Worm (Caenorhabditis elegans) whole organism, L1 larva: Measurements from ENCODE around the gene H03G16.5.

Experiments used
- C34B4.2 ChIP-seq: sonication (generic microtip); optimal IDR thresholded peaks from 2 replicates; lab custom pipeline; 2017; ENCODE audit warnings: mild to moderate bottlenecking, missing genetic modification characterization, missing compliant biosample characterization
- Y116A8C.19 ChIP-seq: sonication (generic microtip); optimal IDR thresholded peaks from 2 replicates; lab custom pipeline; 2016; ENCODE audit warnings: missing compliant biosample characterization, missing genetic modification characterization, borderline replicate concordance
- aha-1 ChIP-seq: fragments of 150-350 bp; optimal IDR thresholded peaks from 2 replicates; lab custom pipeline; 2014; ENCODE audit warnings: missing biosample characterization, missing genetic modification characterization
- aly-2 ChIP-seq: fragments of 150-350 bp; optimal IDR thresholded peaks from 2 replicates; lab custom pipeline; 2014; ENCODE audit warnings: missing biosample characterization, missing genetic modification characterization
- ama-1 ChIP-seq: fragments of 150-350 bp; optimal IDR thresholded peaks from 2 replicates; lab custom pipeline; 2014
- blmp-1 ChIP-seq: fragments of 150-350 bp; optimal IDR thresholded peaks from 2 replicates; lab custom pipeline; 2014; ENCODE audit warnings: missing biosample characterization, missing genetic modification characterization
- ceh-63 ChIP-seq: fragments of 200-800 bp; sonication (Bioruptor generic); optimal IDR thresholded peaks from 2 replicates; lab custom pipeline; 2018; ENCODE audit warnings: mild to moderate bottlenecking, missing genetic modification characterization, missing compliant biosample characterization
- ceh-8 ChIP-seq: fragments of 200-800 bp; sonication (Bioruptor generic); optimal IDR thresholded peaks from 2 replicates; lab custom pipeline; 2018; ENCODE audit warnings: mild to moderate bottlenecking, missing genetic modification characterization, moderate library complexity, missing compliant biosample characterization
- ceh-88 ChIP-seq: fragments of 200-800 bp; sonication (Bioruptor generic); IDR thresholded peaks from 2 replicates; pipeline ENCODE4 v1.3.6; 2022; ENCODE audit warnings: missing genetic modification characterization, missing compliant biosample characterization
- ceh-90 ChIP-seq: sonication (generic microtip); optimal IDR thresholded peaks from 2 replicates; lab custom pipeline; 2016; ENCODE audit warnings: missing genetic modification characterization, missing compliant biosample characterization
- ces-1 ChIP-seq: fragments of 150-350 bp; optimal IDR thresholded peaks from 2 replicates; lab custom pipeline; 2014; ENCODE audit warnings: missing biosample characterization, missing genetic modification reagents, missing genetic modification characterization
- dpl-1 ChIP-seq, 3 experiments: fragments of 150-350 bp in 2 of 3; sonication (generic microtip) in 1 of 3; optimal IDR thresholded peaks; 2 replicates each; lab custom pipeline; 2014 to 2017; ENCODE audit warnings: missing biosample characterization in 3 of 3, missing genetic modification characterization in 3 of 3, missing genetic modification reagents in 3 of 3
- dsc-1 ChIP-seq: sonication (generic microtip); optimal IDR thresholded peaks from 2 replicates; lab custom pipeline; 2016; ENCODE audit warnings: mild to moderate bottlenecking, missing genetic modification characterization, missing compliant biosample characterization
- efl-1 ChIP-seq, 4 experiments: fragments of 150-350 bp; optimal IDR thresholded peaks in 3 of 4; peaks in 1 of 4; 1 replicate in 1 of 4; 2 replicates in 3 of 4; lab custom pipeline; 2014; ENCODE audit warnings: missing biosample characterization in 2 of 4, missing genetic modification characterization in 2 of 4, missing genetic modification reagents in 2 of 4
- efl-3 ChIP-seq: fragments of 200-800 bp; sonication (Bioruptor generic); optimal IDR thresholded peaks from 2 replicates; lab custom pipeline; 2018; ENCODE audit warnings: mild to moderate bottlenecking, missing genetic modification characterization, missing compliant biosample characterization
- egl-27 ChIP-seq, 2 experiments: fragments of 150-350 bp in 1 of 2; sonication (generic microtip); optimal IDR thresholded peaks; 3 replicates each; lab custom pipeline; 2017 to 2018; ENCODE audit warnings: missing biosample characterization in 2 of 2, missing genetic modification characterization in 2 of 2, missing genetic modification reagents in 2 of 2
- elt-2 ChIP-seq: sonication (generic microtip); optimal IDR thresholded peaks from 2 replicates; lab custom pipeline; 2016; ENCODE audit warnings: missing genetic modification characterization, mild to moderate bottlenecking, inconsistent platforms, missing compliant biosample characterization, missing genetic modification reagents
- elt-3 ChIP-seq, 6 experiments: fragments of 150-350 bp in 1 of 6; sonication (generic microtip); optimal IDR thresholded peaks; 2 replicates each; lab custom pipeline; 2017 to 2018; ENCODE audit warnings: missing biosample characterization in 6 of 6, missing genetic modification characterization in 6 of 6, inconsistent platforms in 1 of 6
- fkh-8 ChIP-seq: sonication (generic microtip); optimal IDR thresholded peaks from 2 replicates; lab custom pipeline; 2016; ENCODE audit warnings: mild to moderate bottlenecking, missing genetic modification characterization, missing compliant biosample characterization
- hlh-4 ChIP-seq: sonication (generic microtip); optimal IDR thresholded peaks from 2 replicates; lab custom pipeline; 2016; ENCODE audit warnings: mild to moderate bottlenecking, missing genetic modification characterization, missing compliant biosample characterization
- isw-1 ChIP-seq: fragments of 200-800 bp; sonication (Bioruptor generic); IDR thresholded peaks from 2 replicates; pipeline ENCODE4 v1.3.6; 2022; ENCODE audit warnings: missing genetic modification characterization, missing compliant biosample characterization
- lin-13 ChIP-seq: fragments of 150-350 bp; optimal IDR thresholded peaks from 2 replicates; lab custom pipeline; 2014; ENCODE audit warnings: missing biosample characterization, missing genetic modification reagents, missing genetic modification characterization
- lin-14 ChIP-seq: fragments of 200-800 bp; sonication (Bioruptor generic); optimal IDR thresholded peaks from 2 replicates; lab custom pipeline; 2018; ENCODE audit warnings: mild to moderate bottlenecking, missing genetic modification characterization, moderate library complexity, missing compliant biosample characterization
- lin-39 ChIP-seq: fragments of 150-350 bp; optimal IDR thresholded peaks from 2 replicates; lab custom pipeline; 2014; ENCODE audit warnings: missing biosample characterization, missing genetic modification reagents, missing genetic modification characterization
- lir-3 ChIP-seq: sonication (generic microtip); optimal IDR thresholded peaks from 2 replicates; lab custom pipeline; 2016; ENCODE audit warnings: mild to moderate bottlenecking, missing genetic modification characterization, moderate library complexity, missing compliant biosample characterization; ENCODE audit not compliant: poor library complexity
- mab-9 ChIP-seq: fragments of 200-800 bp; sonication (Bioruptor generic); IDR thresholded peaks from 2 replicates; pipeline ENCODE4 v1.3.6; 2022; ENCODE audit warnings: missing genetic modification reagents, missing genetic modification characterization, missing compliant biosample characterization
- mef-2 ChIP-seq: fragments of 150-350 bp; optimal IDR thresholded peaks from 2 replicates; lab custom pipeline; 2014; ENCODE audit warnings: missing biosample characterization, missing genetic modification characterization
- nhr-11 ChIP-seq: fragments of 150-350 bp; optimal IDR thresholded peaks from 2 replicates; lab custom pipeline; 2014; ENCODE audit warnings: missing biosample characterization, missing genetic modification characterization
- nhr-12 ChIP-seq: sonication (generic microtip); optimal IDR thresholded peaks from 2 replicates; lab custom pipeline; 2017; ENCODE audit warnings: missing biosample characterization, missing genetic modification characterization
- nhr-19 ChIP-seq: fragments of 200-800 bp; sonication (Bioruptor generic); conservative IDR thresholded peaks from 2 replicates; pipeline ENCODE4 v1.3.6; 2022; ENCODE audit warnings: missing genetic modification characterization, missing compliant biosample characterization
- nhr-20 ChIP-seq: sonication (generic microtip); optimal IDR thresholded peaks from 2 replicates; lab custom pipeline; 2016; ENCODE audit warnings: mild to moderate bottlenecking, missing genetic modification characterization, missing compliant biosample characterization
- nhr-237 ChIP-seq: fragments of 150-350 bp; optimal IDR thresholded peaks from 2 replicates; lab custom pipeline; 2014; ENCODE audit warnings: missing biosample characterization, missing genetic modification characterization
- nhr-28 ChIP-seq: fragments of 150-350 bp; optimal IDR thresholded peaks from 2 replicates; lab custom pipeline; 2014; ENCODE audit warnings: missing biosample characterization, missing genetic modification characterization
- nhr-47 ChIP-seq: sonication (generic microtip); optimal IDR thresholded peaks from 2 replicates; lab custom pipeline; 2016; ENCODE audit warnings: mild to moderate bottlenecking, missing genetic modification characterization, moderate library complexity, missing compliant biosample characterization
- nhr-76 ChIP-seq: sonication (generic microtip); optimal IDR thresholded peaks from 2 replicates; lab custom pipeline; 2017; ENCODE audit warnings: missing biosample characterization, missing genetic modification characterization
- nhr-77 ChIP-seq: fragments of 150-350 bp; optimal IDR thresholded peaks from 2 replicates; lab custom pipeline; 2014; ENCODE audit warnings: missing biosample characterization, missing genetic modification characterization
- nhr-84 ChIP-seq: sonication (generic microtip); optimal IDR thresholded peaks from 2 replicates; lab custom pipeline; 2017; ENCODE audit warnings: missing biosample characterization, missing genetic modification characterization
- nhr-90 ChIP-seq: sonication (generic microtip); optimal IDR thresholded peaks from 2 replicates; lab custom pipeline; 2016; ENCODE audit warnings: mild to moderate bottlenecking, missing genetic modification characterization, missing compliant biosample characterization; ENCODE audit not compliant: poor library complexity
- pax-3 ChIP-seq: fragments of 200-800 bp; sonication (Bioruptor generic); optimal IDR thresholded peaks from 2 replicates; lab custom pipeline; 2018; ENCODE audit warnings: mild to moderate bottlenecking, missing genetic modification characterization, moderate library complexity, missing compliant biosample characterization
- skn-1 ChIP-seq: fragments of 150-350 bp; optimal IDR thresholded peaks from 2 replicates; lab custom pipeline; 2014; ENCODE audit warnings: missing biosample characterization, missing genetic modification characterization
- snu-23 ChIP-seq: sonication (generic microtip); optimal IDR thresholded peaks from 2 replicates; lab custom pipeline; 2016; ENCODE audit warnings: missing genetic modification characterization, missing compliant biosample characterization
- sptf-1 ChIP-seq: fragments of 150-350 bp; optimal IDR thresholded peaks from 2 replicates; lab custom pipeline; 2014; ENCODE audit warnings: missing biosample characterization, missing genetic modification characterization
- sup-37 ChIP-seq: fragments of 200-800 bp; sonication (Bioruptor generic); optimal IDR thresholded peaks from 2 replicates; lab custom pipeline; 2018; ENCODE audit warnings: mild to moderate bottlenecking, missing genetic modification characterization, missing compliant biosample characterization
- swsn-7 ChIP-seq: sonication (generic microtip); optimal IDR thresholded peaks from 2 replicates; lab custom pipeline; 2016; ENCODE audit warnings: missing genetic modification characterization, missing compliant biosample characterization
- unc-130 ChIP-seq: fragments of 150-350 bp; optimal IDR thresholded peaks from 2 replicates; lab custom pipeline; 2017; ENCODE audit warnings: missing biosample characterization, missing genetic modification characterization, inconsistent platforms
- unc-30 ChIP-seq: sonication (generic microtip); optimal IDR thresholded peaks from 2 replicates; lab custom pipeline; 2017; ENCODE audit warnings: missing biosample characterization, missing genetic modification characterization
- unc-62 ChIP-seq: fragments of 150-350 bp; optimal IDR thresholded peaks from 2 replicates; lab custom pipeline; 2014; ENCODE audit warnings: missing biosample characterization, missing genetic modification reagents, missing genetic modification characterization
- unc-98 ChIP-seq: fragments of 200-800 bp; sonication (Bioruptor generic); IDR thresholded peaks from 2 replicates; pipeline ENCODE4 v1.3.6; 2022; ENCODE audit warnings: missing genetic modification characterization, missing compliant biosample characterization
- xbp-1 ChIP-seq: sonication (generic microtip); optimal IDR thresholded peaks from 2 replicates; lab custom pipeline; 2016; ENCODE audit warnings: missing genetic modification characterization, missing compliant biosample characterization
- zip-4 ChIP-seq: fragments of 200-800 bp; sonication (Bioruptor generic); optimal IDR thresholded peaks from 2 replicates; lab custom pipeline; 2018; ENCODE audit warnings: mild to moderate bottlenecking, missing genetic modification characterization, moderate library complexity, missing compliant biosample characterization
- ztf-11 ChIP-seq, 2 experiments: sonication (generic microtip); optimal IDR thresholded peaks; 2 replicates each; lab custom pipeline; 2016 to 2017; ENCODE audit warnings: missing genetic modification characterization in 2 of 2, missing biosample characterization in 1 of 2, missing compliant biosample characterization in 1 of 2

The H03G16.5 gene

DNA sequence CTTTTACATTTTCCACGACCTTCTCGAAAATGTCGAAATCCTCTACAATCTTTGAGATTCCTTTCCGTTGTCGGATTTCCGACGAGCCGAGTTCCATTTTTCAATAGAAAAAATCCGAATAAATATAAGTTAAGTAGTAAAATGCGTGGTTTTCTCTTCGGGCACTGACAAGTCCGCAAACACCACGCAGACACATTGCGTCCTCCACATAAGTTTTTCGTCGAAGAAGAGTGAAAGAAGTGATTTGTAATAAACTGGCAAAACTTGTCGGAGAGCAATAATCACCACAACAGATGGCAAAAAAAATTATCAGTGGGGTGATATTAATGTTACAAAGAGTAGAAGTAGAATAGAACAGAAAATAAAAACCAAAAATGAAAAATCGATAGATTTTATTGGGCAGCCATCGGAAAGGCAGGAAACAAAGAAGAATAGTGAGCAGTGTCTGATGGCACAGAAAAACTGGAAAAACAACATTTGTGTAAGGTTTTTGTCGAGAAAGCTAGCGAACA is 49.7 kb downstream of the H03G16.5 start, which contains the start of gene ergi-2 (continued):
- no peak for TF ChIP-seq pax-3 (tag; lab: Kevin White, UChicago)
- no peak for TF ChIP-seq hlh-4 (tag; lab: Kevin White, UChicago)
- no peak for TF ChIP-seq ceh-8 (GFP tag; lab: Kevin White, UChicago)
- peak; percentile 11 for TF ChIP-seq swsn-7
- no peak for TF ChIP-seq ces-1 (GFP tag; lab: Kevin White, UChicago)
- TF ChIP-seq zip-4 (GFP tag; lab: Kevin White, UChicago): no peak
- no peak for TF ChIP-seq unc-62 (GFP tag; lab: Kevin White, UChicago)
- no peak for TF ChIP-seq nhr-90 (tag; lab: Kevin White, UChicago)
- no peak for TF ChIP-seq nhr-84 (tag; lab: Kevin White, UChicago)
- no peak for TF ChIP-seq mab-9 (GFP tag; lab: Robert Waterston, UW)
- TF ChIP-seq mef-2 (tag; lab: Kevin White, UChicago): no peak
- no peak for TF ChIP-seq egl-27 (tag; optimal IDR thresholded peaks at IDR 0.05; lab: Kevin White, UChicago)
- no peak for TF ChIP-seq ama-1 (lab: Kevin White, UChicago)
- TF ChIP-seq nhr-77 (tag; lab: Kevin White, UChicago): no peak
- no peak for TF ChIP-seq sup-37
- no peak for TF ChIP-seq sptf-1
- no peak for TF ChIP-seq fkh-8 (tag; lab: Kevin White, UChicago)
- TF ChIP-seq nhr-76 (tag; lab: Kevin White, UChicago): no peak
- TF ChIP-seq unc-130: peak; percentile 41
- TF ChIP-seq nhr-47 (tag; lab: Kevin White, UChicago): peak; percentile 5
- TF ChIP-seq nhr-28 (tag; lab: Kevin White, UChicago): no peak
- no peak for TF ChIP-seq ceh-63 (GFP tag; lab: Kevin White, UChicago)
- TF ChIP-seq isw-1 (GFP tag; lab: Robert Waterston, UW): no peak
- TF ChIP-seq xbp-1 (tag; lab: Kevin White, UChicago): no peak
- TF ChIP-seq nhr-237: no peak
- no peak for TF ChIP-seq ceh-88 (GFP tag; lab: Robert Waterston, UW)
- TF ChIP-seq nhr-11 (tag; lab: Kevin White, UChicago): no peak
- TF ChIP-seq Y116A8C.19: no peak
- TF ChIP-seq nhr-20 (tag; lab: Kevin White, UChicago): peak; percentile 23
- no peak for TF ChIP-seq elt-2
- no peak for TF ChIP-seq aha-1 (tag; lab: Kevin White, UChicago)
- TF ChIP-seq lin-39 (tag; lab: Kevin White, UChicago): no peak
- no peak for TF ChIP-seq dsc-1
- TF ChIP-seq nhr-19 (GFP tag; lab: Robert Waterston, UW): no peak
- TF ChIP-seq blmp-1 (tag; lab: Kevin White, UChicago): peak; percentile 85
- no peak for TF ChIP-seq efl-3 (GFP tag; lab: Kevin White, UChicago)
- peak; percentile 18 for TF ChIP-seq skn-1
- no peak for TF ChIP-seq nhr-12 (tag; lab: Kevin White, UChicago)
- peak in 2 of 3 experiments; percentile 8 to 24 for TF ChIP-seq dpl-1 (GFP tag; optimal IDR thresholded peaks at IDR 0.05; lab: Kevin White, UChicago)
- TF ChIP-seq lin-14: peak; percentile 0
- TF ChIP-seq elt-3 (tag; optimal IDR thresholded peaks at IDR 0.05; lab: Kevin White, UChicago): no peak
- no peak for TF ChIP-seq unc-30
- no peak for TF ChIP-seq ztf-11 (tag; optimal IDR thresholded peaks at IDR 0.05; lab: Kevin White, UChicago)
- no peak for TF ChIP-seq ceh-90 (tag; lab: Kevin White, UChicago)
- no peak for TF ChIP-seq unc-98 (GFP tag; lab: Robert Waterston, UW)
- TF ChIP-seq C34B4.2 (tag; lab: Kevin White, UChicago): no peak
- TF ChIP-seq efl-1 (optimal IDR thresholded peaks at IDR 0.05; lab: Kevin White, UChicago): peak in 1 of 2 experiments; percentile 8
- TF ChIP-seq efl-1 (GFP tag; optimal IDR thresholded peaks at IDR 0.05 in 1 of 2; lab: Kevin White, UChicago): peak; percentile 2 to 46
- no peak for TF ChIP-seq lin-13 (GFP tag; lab: Kevin White, UChicago)
- TF ChIP-seq lir-3 (tag; lab: Kevin White, UChicago): no peak
- TF ChIP-seq snu-23 (GFP tag; lab: Kevin White, UChicago): peak; percentile 38
- TF ChIP-seq aly-2 (tag; lab: Kevin White, UChicago): no peak
- TF ChIP-seq, all 84 proteins: peak for 17
